Worm (Caenorhabditis elegans) whole organism, L3 larva: Measurements from ENCODE around the gene F26F12.3.

ENCODE experiments used
- aly-2 ChIP-seq: fragments of 150-350 bp; optimal IDR thresholded peaks from 2 replicates; lab custom pipeline; 2014; ENCODE audit warnings: missing biosample characterization, missing genetic modification characterization
- ama-1 ChIP-seq: fragments of 150-350 bp; optimal IDR thresholded peaks from 2 replicates; lab custom pipeline; 2018
- ceh-28 ChIP-seq: fragments of 150-350 bp; optimal IDR thresholded peaks from 2 replicates; lab custom pipeline; 2014; ENCODE audit warnings: missing biosample characterization, missing genetic modification reagents, missing genetic modification characterization
- egl-27 ChIP-seq: sonication (generic microtip); optimal IDR thresholded peaks from 4 replicates; lab custom pipeline; 2017; ENCODE audit warnings: missing biosample characterization, missing genetic modification reagents, missing genetic modification characterization
- elt-1 ChIP-seq: fragments of 150-350 bp; optimal IDR thresholded peaks from 2 replicates; lab custom pipeline; 2014; ENCODE audit warnings: missing biosample characterization, missing genetic modification characterization
- jun-1 ChIP-seq: fragments of 150-350 bp; optimal IDR thresholded peaks from 2 replicates; lab custom pipeline; 2014; ENCODE audit warnings: missing biosample characterization, missing genetic modification reagents, missing genetic modification characterization
- lin-15B ChIP-seq: fragments of 150-350 bp; optimal IDR thresholded peaks from 2 replicates; lab custom pipeline; 2014; ENCODE audit warnings: missing biosample characterization, missing genetic modification characterization
- lin-39 ChIP-seq: fragments of 150-350 bp; optimal IDR thresholded peaks from 2 replicates; lab custom pipeline; 2018; ENCODE audit warnings: missing biosample characterization, missing genetic modification reagents, missing genetic modification characterization
- nhr-11 ChIP-seq: fragments of 150-350 bp; optimal IDR thresholded peaks from 2 replicates; lab custom pipeline; 2014; ENCODE audit warnings: missing biosample characterization, missing genetic modification characterization
- nhr-12 ChIP-seq: fragments of 150-350 bp; optimal IDR thresholded peaks from 2 replicates; lab custom pipeline; 2014; ENCODE audit warnings: missing biosample characterization, missing genetic modification characterization
- nhr-77 ChIP-seq: fragments of 150-350 bp; optimal IDR thresholded peaks from 2 replicates; lab custom pipeline; 2014; ENCODE audit warnings: missing biosample characterization, missing genetic modification characterization
- pqm-1 ChIP-seq: fragments of 150-350 bp; optimal IDR thresholded peaks from 2 replicates; lab custom pipeline; 2017; ENCODE audit warnings: missing biosample characterization, missing genetic modification characterization, inconsistent platforms
- snpc-4 ChIP-seq: fragments of 150-350 bp; optimal IDR thresholded peaks from 2 replicates; lab custom pipeline; 2014; ENCODE audit warnings: missing biosample characterization, missing genetic modification characterization

- TF ChIP-seq pqm-1 (tag; lab: Kevin White, UChicago) (peak; percentile 89), nhr-77 (tag; lab: Kevin White, UChicago) (no peak), ceh-28 (peak; percentile 28), ama-1 (lab: Kevin White, UChicago) (no peak), egl-27 (tag; lab: Kevin White, UChicago) (no peak), aly-2 (tag; lab: Kevin White, UChicago) (no peak), snpc-4 (tag; lab: Kevin White, UChicago) (no peak), elt-1 (no peak), lin-39 (tag; lab: Kevin White, UChicago) (no peak), nhr-12 (tag; lab: Kevin White, UChicago) (no peak), jun-1 (no peak), lin-15B (tag; lab: Kevin White, UChicago) (no peak), nhr-11 (tag; lab: Kevin White, UChicago) (no peak)
Measured at ce11 chrV:5821451-5822143, 23.9 kb downstream of the F26F12.3 start.
